Fruit fly (Drosophila melanogaster): ENCODE results near the gene CG13300.

The CG13300 gene

DNA sequence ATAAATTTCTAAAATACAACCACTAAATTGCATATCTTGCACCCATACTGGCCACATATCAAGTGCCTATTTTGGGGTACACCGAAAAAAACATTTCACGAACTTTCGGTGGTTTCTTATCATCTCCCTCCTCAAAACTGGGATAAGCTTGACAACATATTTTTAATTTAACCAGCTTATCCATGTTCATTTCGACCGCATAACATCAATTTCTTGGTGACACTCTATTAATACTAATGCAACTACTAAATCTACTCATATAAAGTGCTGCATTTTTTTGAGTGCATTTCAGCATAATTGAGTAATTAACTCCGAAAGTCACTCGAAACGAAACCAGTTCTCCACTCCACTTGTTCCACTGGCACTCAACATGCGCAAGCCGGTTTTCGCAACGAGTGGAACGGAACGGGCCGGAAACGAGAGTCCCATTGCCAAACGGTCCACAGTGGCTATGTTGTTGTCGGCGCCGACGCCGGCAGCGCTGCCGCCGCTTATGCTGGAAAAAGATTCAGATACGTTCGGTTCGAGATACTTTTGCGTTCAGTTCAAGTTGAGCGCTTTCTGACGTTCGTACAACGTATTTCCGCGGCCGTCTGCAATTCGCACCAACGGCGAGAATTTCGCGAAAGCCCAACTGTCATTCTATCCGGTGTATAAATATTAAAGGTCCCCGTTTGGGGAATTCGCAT is 48.0 kb upstream of the CG13300 start, which contains the start of gene CG42747 (continued):
- TF ChIP-seq lola (GFP tag; optimal IDR thresholded peaks at IDR 0.05) (peak in 1 of 3 experiments; percentile 90), CG10209 (GFP tag; optimal IDR thresholded peaks at IDR 0.05) (peak; percentile 72), unpg (GFP tag; optimal IDR thresholded peaks at IDR 0.05) (peak; percentile 89), CG4820 (GFP tag; optimal IDR thresholded peaks at IDR 0.05) (peak; percentile 65), dysf (GFP tag; IDR thresholded peaks at IDR 0.05) (peak; percentile 57; the same call in 1 of the 3 replicates), ftz-f1 (GFP tag; optimal IDR thresholded peaks at IDR 0.05) (no peak), Stat92E (GFP tag; optimal IDR thresholded peaks at IDR 0.05) (peak in 1 of 3 experiments; percentile 58), bowl (GFP tag; IDR thresholded peaks at IDR 0.05) (no peak), CG8359 (GFP tag; optimal IDR thresholded peaks at IDR 0.05; ENCODE audit: borderline replicate concordance) (peak; percentile 49), CG5953 (GFP tag; IDR thresholded peaks at IDR 0.05) (no peak), toy (GFP tag; IDR thresholded peaks at IDR 0.05) (no peak), CG18262 (tag; optimal IDR thresholded peaks at IDR 0.05) (peak; percentile 92), CG7372 (GFP tag; IDR thresholded peaks at IDR 0.05) (no peak), YL-1 (GFP tag; optimal IDR thresholded peaks at IDR 0.05) (no peak), danr (GFP tag; IDR thresholded peaks at IDR 0.05) (no peak), CG13287 (GFP tag; IDR thresholded peaks at IDR 0.05; ENCODE audit: partially characterized antibody) (peak; percentile 69), CG4707 (GFP tag; optimal IDR thresholded peaks at IDR 0.05) (peak; percentile 68), CG2875 (GFP tag; optimal IDR thresholded peaks at IDR 0.05) (peak; percentile 85), CG18011 (GFP tag; optimal IDR thresholded peaks at IDR 0.05) (peak; percentile 26), CG7271 (tag; optimal IDR thresholded peaks at IDR 0.05) (peak; percentile 32), Nf-YA (GFP tag; IDR thresholded peaks at IDR 0.05) (0 out of 2 replicates have a peak, but pooled peaks have one; percentile 30), Oaz (GFP tag; IDR thresholded peaks at IDR 0.05) (no peak), fd3F (GFP tag; optimal IDR thresholded peaks at IDR 0.05) (peak; percentile 2), HLH54F (GFP tag; optimal IDR thresholded peaks at IDR 0.05) (peak; percentile 47), Antp (GFP tag; optimal IDR thresholded peaks at IDR 0.05) (peak; percentile 58), ttk (GFP tag; IDR thresholded peaks at IDR 0.05) (peak; percentile 63; the same call in 1 of the 2 replicates), CG15601 (tag; optimal IDR thresholded peaks at IDR 0.05) (peak; percentile 77), Side (GFP tag; optimal IDR thresholded peaks at IDR 0.05) (peak; percentile 57), tup (GFP tag; optimal IDR thresholded peaks at IDR 0.05) (no peak), ems (GFP tag; optimal IDR thresholded peaks at IDR 0.05) (peak; percentile 58), Ssrp (tag; optimal IDR thresholded peaks at IDR 0.05) (peak; percentile 73), grau (tag; optimal IDR thresholded peaks at IDR 0.05) (peak; percentile 74), vfl (GFP tag; optimal IDR thresholded peaks at IDR 0.05) (no peak), CG9437 (GFP tag; optimal IDR thresholded peaks at IDR 0.05) (peak; percentile 73), CG14965 (GFP tag; optimal IDR thresholded peaks at IDR 0.05; ENCODE audit: borderline replicate concordance) (no peak), dpn (GFP tag; optimal IDR thresholded peaks at IDR 0.05) (peak; percentile 49 to 61), wdn (GFP tag; IDR thresholded peaks at IDR 0.05) (no peak), MESR4 (GFP tag; optimal IDR thresholded peaks at IDR 0.05) (peak; percentile 4), HLH4C (GFP tag; IDR thresholded peaks at IDR 0.05; ENCODE audit: partially characterized antibody) (no peak; the same call in 2 of the 3 replicates), otp (GFP tag; IDR thresholded peaks at IDR 0.05) (0 out of 3 replicates have a peak, but pooled peaks have one; percentile 52), CG17361 (GFP tag; IDR thresholded peaks at IDR 0.05) (peak; percentile 87), CG12236 (GFP tag; optimal IDR thresholded peaks at IDR 0.05) (peak; percentile 19), CG11456 (GFP tag; IDR thresholded peaks at IDR 0.05) (no peak), Lhr (GFP tag; optimal IDR thresholded peaks at IDR 0.05) (peak; percentile 49), chinmo (GFP tag; IDR thresholded peaks at IDR 0.05; ENCODE audit: partially characterized antibody) (peak; percentile 92; the same call in 3 of the 4 replicates), amos (GFP tag; IDR thresholded peaks at IDR 0.05; ENCODE audit: partially characterized antibody) (peak; percentile 49; the same call in 1 of the 2 replicates), corto (GFP tag; optimal IDR thresholded peaks at IDR 0.05) (peak; percentile 62)
